Worm (Caenorhabditis elegans) whole organism, early embryonic: ENCODE results near the gene frpr-10.
A peak's percentile ranks its signal among the peaks of the same experiment; 100 is the strongest.

Source experiments
- B0310.2 ChIP-seq: sonication (generic microtip); optimal IDR thresholded peaks from 2 replicates; lab custom pipeline; 2016; ENCODE audit warnings: mild to moderate bottlenecking, missing genetic modification characterization, missing compliant biosample characterization
- F13C5.2 ChIP-seq: sonication (generic microtip); optimal IDR thresholded peaks from 2 replicates; lab custom pipeline; 2017; ENCODE audit warnings: mild to moderate bottlenecking, missing genetic modification characterization, inconsistent platforms, missing compliant biosample characterization
- aly-1 ChIP-seq: sonication (generic microtip); optimal IDR thresholded peaks from 2 replicates; lab custom pipeline; 2016; ENCODE audit warnings: missing genetic modification characterization, missing compliant biosample characterization
- ama-1 ChIP-seq: fragments of 150-350 bp; optimal IDR thresholded peaks from 2 replicates; lab custom pipeline; 2014
- ceh-13 ChIP-seq: fragments of 200-800 bp; sonication (Bioruptor generic); optimal IDR thresholded peaks from 2 replicates; lab custom pipeline; 2018; ENCODE audit warnings: mild to moderate bottlenecking, missing genetic modification characterization, missing compliant biosample characterization
- ceh-36 ChIP-seq: sonication (generic microtip); optimal IDR thresholded peaks from 2 replicates; lab custom pipeline; 2016; ENCODE audit warnings: missing genetic modification characterization, inconsistent platforms, missing compliant biosample characterization
- ets-7 ChIP-seq: sonication (generic microtip); optimal IDR thresholded peaks from 2 replicates; lab custom pipeline; 2016; ENCODE audit warnings: missing genotype, missing genetic modification characterization, missing compliant biosample characterization
- flt-1 ChIP-seq: fragments of 200-800 bp; sonication (Bioruptor generic); IDR thresholded peaks from 2 replicates; pipeline ENCODE4 v1.3.6; 2022; ENCODE audit warnings: missing genetic modification characterization, missing compliant biosample characterization
- hmbx-1 ChIP-seq: sonication (generic microtip); optimal IDR thresholded peaks from 2 replicates; lab custom pipeline; 2016; ENCODE audit warnings: mild to moderate bottlenecking, missing genetic modification characterization, missing compliant biosample characterization
- hmg-4 ChIP-seq: fragments of 200-800 bp; sonication (Bioruptor generic); optimal IDR thresholded peaks from 2 replicates; lab custom pipeline; 2018; ENCODE audit warnings: mild to moderate bottlenecking, missing genetic modification characterization, missing compliant biosample characterization
- hnd-1 ChIP-seq: sonication (generic microtip); optimal IDR thresholded peaks from 2 replicates; lab custom pipeline; 2016; ENCODE audit warnings: missing genetic modification characterization, missing compliant biosample characterization
- pes-1 ChIP-seq: fragments of 200-800 bp; sonication (Bioruptor generic); IDR thresholded peaks from 2 replicates; pipeline ENCODE4 v1.3.6; 2022; ENCODE audit warnings: missing genetic modification reagents, missing genetic modification characterization, missing compliant biosample characterization
- scrt-1 ChIP-seq: fragments of 200-800 bp; sonication (Bioruptor generic); IDR thresholded peaks from 2 replicates; pipeline ENCODE4 v1.3.6; 2022; ENCODE audit warnings: missing genetic modification characterization, missing compliant biosample characterization
- sea-1 ChIP-seq: fragments of 200-800 bp; sonication (Bioruptor generic); conservative IDR thresholded peaks from 2 replicates; pipeline ENCODE4 v1.3.6; 2022; ENCODE audit warnings: missing genetic modification characterization, missing compliant biosample characterization
- tbx-11 ChIP-seq: fragments of 200-800 bp; sonication (Bioruptor generic); IDR thresholded peaks from 2 replicates; pipeline ENCODE4 v1.3.6; 2022; ENCODE audit warnings: missing genetic modification characterization, missing compliant biosample characterization
- tbx-37 ChIP-seq: fragments of 200-800 bp; sonication (Bioruptor generic); conservative IDR thresholded peaks from 2 replicates; pipeline ENCODE4 v1.3.6; 2022; ENCODE audit warnings: missing genetic modification reagents, missing genetic modification characterization, missing compliant biosample characterization
- tra-4 ChIP-seq: sonication (generic microtip); optimal IDR thresholded peaks from 2 replicates; lab custom pipeline; 2017; ENCODE audit warnings: missing genetic modification characterization, missing compliant biosample characterization

Gene frpr-10

DNA sequence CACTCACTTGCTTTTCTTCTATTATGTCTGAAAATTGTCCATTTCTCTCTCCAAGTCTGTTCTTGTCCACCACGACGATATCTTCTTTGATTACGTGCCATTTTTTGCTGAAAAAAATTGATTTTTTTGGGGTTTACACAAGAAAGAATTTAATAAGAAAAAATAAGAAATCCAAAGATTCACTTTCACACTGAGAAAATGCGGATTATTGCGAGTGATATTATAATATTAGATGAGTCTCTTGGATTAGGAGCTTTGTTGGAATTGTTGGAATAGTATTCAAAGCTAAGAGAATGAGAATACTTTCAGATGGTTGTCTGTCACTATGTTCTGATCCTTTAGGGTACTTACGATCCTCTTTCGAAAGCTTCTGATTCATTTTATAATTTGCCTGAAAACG lies 18.8 kb upstream of the frpr-10 start, which contains the start of gene F20D12.7:
TSS of gene F20D12.7 (minus strand) at position 101 of the 400 bp plus-strand sequence.
- no peak for TF ChIP-seq flt-1 (GFP tag; lab: Robert Waterston, UW)
- TF ChIP-seq tbx-11 (GFP tag; lab: Robert Waterston, UW) = no peak
- TF ChIP-seq tbx-37 (GFP tag; lab: Robert Waterston, UW) = no peak
- TF ChIP-seq hmbx-1 = no peak
- no peak for TF ChIP-seq sea-1 (GFP tag; lab: Robert Waterston, UW)
- no peak for TF ChIP-seq aly-1
- no peak for TF ChIP-seq ets-7 (tag; lab: Kevin White, UChicago)
- TF ChIP-seq ama-1 (lab: Kevin White, UChicago) = no peak
- TF ChIP-seq ceh-36 (tag; lab: Kevin White, UChicago) = no peak
- no peak for TF ChIP-seq ceh-13 (GFP tag; lab: Kevin White, UChicago)
- TF ChIP-seq scrt-1 = no peak
- TF ChIP-seq pes-1 (GFP tag; lab: Robert Waterston, UW) = no peak
- TF ChIP-seq B0310.2 (tag; lab: Kevin White, UChicago) = no peak
- no peak for TF ChIP-seq tra-4 (tag; lab: Kevin White, UChicago)
- no peak for TF ChIP-seq hmg-4 (GFP tag; lab: Kevin White, UChicago)

DNA sequence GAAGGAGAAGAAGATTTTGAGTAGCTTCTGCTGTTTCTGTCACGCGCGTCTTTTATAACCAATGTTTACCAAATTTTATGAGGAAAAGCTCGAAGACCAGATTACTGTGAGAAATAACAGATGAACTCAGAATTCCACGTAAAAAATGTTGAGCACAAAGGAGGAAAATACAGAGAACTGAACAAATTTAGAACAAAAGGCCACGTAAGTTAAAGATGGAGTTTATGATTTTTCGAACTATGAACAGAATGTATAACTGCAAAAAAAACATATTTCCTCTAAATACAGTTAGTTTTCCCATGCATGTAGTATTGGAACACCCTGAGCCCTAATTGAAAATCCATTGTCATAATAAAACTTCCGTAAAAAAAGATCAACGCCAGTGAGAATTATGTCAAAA lies 16.7 kb upstream of the frpr-10 start, which contains the start of gene exc-9:
TSS of gene exc-9 (minus strand) at position 101 of the 400 bp plus-strand sequence.
- TF ChIP-seq flt-1 (GFP tag; lab: Robert Waterston, UW) = no peak
- no peak for TF ChIP-seq ceh-13 (GFP tag; lab: Kevin White, UChicago)
- no peak for TF ChIP-seq sea-1 (GFP tag; lab: Robert Waterston, UW)
- TF ChIP-seq F13C5.2 = no peak
- TF ChIP-seq tbx-11 (GFP tag; lab: Robert Waterston, UW) = no peak
- TF ChIP-seq pes-1 (GFP tag; lab: Robert Waterston, UW) = no peak
- no peak for TF ChIP-seq hmg-4 (GFP tag; lab: Kevin White, UChicago)
- no peak for TF ChIP-seq aly-1
- TF ChIP-seq hmbx-1 = no peak
- TF ChIP-seq B0310.2 (tag; lab: Kevin White, UChicago) = no peak
- TF ChIP-seq ceh-36 (tag; lab: Kevin White, UChicago) = no peak
- TF ChIP-seq ets-7 (tag; lab: Kevin White, UChicago) = no peak
- no peak for TF ChIP-seq tra-4 (tag; lab: Kevin White, UChicago)
- no peak for TF ChIP-seq hnd-1 (tag; lab: Kevin White, UChicago)

DNA sequence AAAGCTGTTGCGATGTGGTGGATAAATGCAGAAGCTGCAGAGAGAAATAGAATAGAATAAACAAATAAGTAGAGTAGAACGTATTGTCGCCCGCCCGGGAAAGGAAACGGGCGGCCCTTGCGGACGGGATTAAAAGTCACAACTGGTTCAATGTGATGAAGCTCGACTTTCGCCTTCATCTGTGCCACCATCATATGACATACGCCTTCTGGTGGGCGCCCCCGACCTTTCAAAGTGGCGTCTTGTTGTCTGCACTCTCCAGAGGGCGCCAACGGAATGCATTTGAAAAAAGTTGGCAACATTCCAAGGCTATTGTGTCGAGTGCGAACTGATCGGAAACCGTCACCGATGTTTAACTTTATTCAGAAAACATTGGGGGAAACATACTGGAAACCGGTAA lies 14.3 kb upstream of the frpr-10 start:
- TF ChIP-seq pes-1 (GFP tag; lab: Robert Waterston, UW) = no peak
- no peak for TF ChIP-seq ceh-36 (tag; lab: Kevin White, UChicago)
- TF ChIP-seq tra-4 (tag; lab: Kevin White, UChicago) = no peak
- no peak for TF ChIP-seq ets-7 (tag; lab: Kevin White, UChicago)
- TF ChIP-seq hmbx-1 = no peak
- no peak for TF ChIP-seq F13C5.2
- TF ChIP-seq ama-1 (lab: Kevin White, UChicago) = no peak
- no peak for TF ChIP-seq flt-1 (GFP tag; lab: Robert Waterston, UW)
- TF ChIP-seq tbx-11 (GFP tag; lab: Robert Waterston, UW) = no peak
- TF ChIP-seq sea-1 (GFP tag; lab: Robert Waterston, UW) = no peak
- no peak for TF ChIP-seq hmg-4 (GFP tag; lab: Kevin White, UChicago)
- no peak for TF ChIP-seq tbx-37 (GFP tag; lab: Robert Waterston, UW)
- no peak for TF ChIP-seq ceh-13 (GFP tag; lab: Kevin White, UChicago)
- TF ChIP-seq scrt-1 = no peak
- TF ChIP-seq aly-1 = no peak
- no peak for TF ChIP-seq B0310.2 (tag; lab: Kevin White, UChicago)
- TF ChIP-seq hnd-1 (tag; lab: Kevin White, UChicago) = no peak

DNA sequence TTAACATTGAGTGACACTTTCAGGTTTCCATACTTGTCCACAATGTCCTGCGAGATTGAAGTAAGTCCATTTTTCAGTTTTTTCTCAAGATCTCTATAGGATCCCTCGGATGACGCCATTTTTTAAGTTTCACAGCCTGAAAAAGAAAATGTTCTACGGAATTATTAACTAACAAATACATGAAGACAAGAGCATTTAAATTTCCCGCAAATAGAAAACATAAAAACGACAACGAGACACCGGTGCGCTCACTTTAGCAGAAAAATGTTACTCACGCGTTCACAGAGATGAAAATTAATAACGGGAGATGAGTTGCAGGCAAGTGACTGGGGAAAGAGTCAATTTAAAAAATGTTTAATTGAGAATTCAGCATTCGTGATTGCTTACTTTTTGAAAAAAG lies 11.1 kb upstream of the frpr-10 start, which contains the start of gene czw-1:
TSS of gene czw-1 (minus strand) at position 369 of the 400 bp plus-strand sequence.
- TF ChIP-seq ets-7 (tag; lab: Kevin White, UChicago) = no peak
- no peak for TF ChIP-seq ceh-36 (tag; lab: Kevin White, UChicago)
- no peak for TF ChIP-seq hmg-4 (GFP tag; lab: Kevin White, UChicago)
- no peak for TF ChIP-seq F13C5.2
- no peak for TF ChIP-seq ama-1 (lab: Kevin White, UChicago)
- no peak for TF ChIP-seq scrt-1
- no peak for TF ChIP-seq tra-4 (tag; lab: Kevin White, UChicago)
- no peak for TF ChIP-seq B0310.2 (tag; lab: Kevin White, UChicago)
- TF ChIP-seq flt-1 (GFP tag; lab: Robert Waterston, UW) = no peak

DNA sequence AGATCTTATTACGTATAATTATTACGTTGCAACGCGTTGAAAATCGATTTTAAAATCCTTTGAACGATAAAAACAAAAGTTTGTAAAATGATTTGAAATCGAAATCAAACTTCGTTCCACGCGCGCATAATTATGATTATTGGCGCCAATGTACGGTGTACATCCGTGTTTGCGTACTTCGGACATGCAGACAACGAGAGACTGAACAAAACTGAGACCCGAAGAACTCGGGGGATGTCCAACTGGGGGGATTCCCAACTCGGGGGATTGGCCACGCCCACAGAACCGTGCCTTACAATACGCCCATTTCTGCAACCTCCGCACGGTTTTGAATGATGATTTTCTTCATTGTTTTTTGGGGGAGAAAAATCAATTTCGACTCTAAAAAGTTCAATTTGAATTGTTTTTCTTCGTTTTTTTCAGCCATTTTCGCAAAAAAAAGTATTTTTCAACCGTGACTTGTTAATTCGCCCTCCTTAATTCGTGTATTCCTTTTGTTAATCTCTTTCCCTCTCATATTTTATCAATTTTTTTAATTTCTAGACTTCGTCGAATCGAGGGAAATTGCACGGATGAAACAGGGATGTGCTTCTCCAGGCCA lies 10.6 kb upstream of the frpr-10 start, which contains the start of gene F20D12.12:
TSS of gene F20D12.12 (plus strand) at position 542 of the 601 bp plus-strand sequence.
- TF ChIP-seq tbx-37 (GFP tag; lab: Robert Waterston, UW) (peak; percentile 54; the same call in 1 of the 2 replicates), flt-1 (GFP tag; lab: Robert Waterston, UW) (peak; percentile 30; the same call in 1 of the 2 replicates), sea-1 (GFP tag; lab: Robert Waterston, UW) (0 out of 2 replicates have a peak, but pooled peaks have one; percentile 37), F13C5.2 (peak; percentile 44), scrt-1 (0 out of 2 replicates have a peak, but pooled peaks have one; percentile 57), tbx-11 (GFP tag; lab: Robert Waterston, UW) (peak; percentile 50; the same call in 1 of the 2 replicates), pes-1 (GFP tag; lab: Robert Waterston, UW) (peak; percentile 77), hmg-4 (GFP tag; lab: Kevin White, UChicago) (peak; percentile 40)

DNA sequence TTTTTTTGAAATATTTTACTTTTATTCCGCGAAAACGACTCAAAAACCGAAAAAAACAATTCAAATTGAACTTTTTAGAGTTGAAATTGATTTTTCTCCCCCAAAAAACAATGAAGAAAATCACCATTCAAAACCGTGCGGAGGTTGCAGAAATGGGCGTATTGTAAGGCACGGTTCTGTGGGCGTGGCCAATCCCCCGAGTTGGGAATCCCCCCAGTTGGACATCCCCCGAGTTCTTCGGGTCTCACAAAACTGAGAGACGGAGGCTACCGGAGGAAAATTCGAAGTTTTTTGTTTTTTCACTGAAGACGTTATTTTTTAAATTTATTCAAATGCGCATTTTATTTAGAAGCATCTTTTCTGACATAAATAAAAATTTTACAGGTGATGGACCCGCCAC lies 9.3 kb upstream of the frpr-10 start, which contains the start of gene mcm-3AP:
TSS of gene mcm-3AP (plus strand) at position 383 of the 400 bp plus-strand sequence.
- TF ChIP-seq scrt-1 (0 out of 2 replicates have a peak, but pooled peaks have one; percentile 37), sea-1 (GFP tag; lab: Robert Waterston, UW) (peak; percentile 78), pes-1 (GFP tag; lab: Robert Waterston, UW) (peak; percentile 79), tbx-37 (GFP tag; lab: Robert Waterston, UW) (peak; percentile 72)

DNA sequence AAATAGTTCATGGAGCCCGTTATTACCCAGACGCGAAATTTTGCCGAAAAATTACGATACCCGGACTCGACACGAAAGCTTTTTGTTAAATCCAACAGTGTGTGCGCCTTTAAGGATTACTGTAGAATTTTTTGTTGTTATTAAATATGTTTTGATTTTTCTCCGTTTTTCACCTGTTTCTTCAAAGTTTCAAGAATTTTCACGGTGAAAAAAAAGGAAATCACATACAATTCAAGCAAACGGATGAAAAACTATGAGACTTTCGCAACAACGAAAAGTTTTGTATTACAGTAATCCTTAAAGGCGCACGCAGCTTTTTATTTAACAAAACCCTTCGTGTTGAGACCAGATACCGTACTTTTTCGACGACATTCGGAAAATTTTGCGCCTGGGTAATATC lies 3.6 kb upstream of the frpr-10 start:
- no peak for TF ChIP-seq hnd-1 (tag; lab: Kevin White, UChicago)
- TF ChIP-seq aly-1 = no peak
- no peak for TF ChIP-seq ceh-13 (GFP tag; lab: Kevin White, UChicago)
- no peak for TF ChIP-seq hmg-4 (GFP tag; lab: Kevin White, UChicago)
- TF ChIP-seq F13C5.2 = no peak
- no peak for TF ChIP-seq flt-1 (GFP tag; lab: Robert Waterston, UW)
- TF ChIP-seq scrt-1 = no peak
- no peak for TF ChIP-seq pes-1 (GFP tag; lab: Robert Waterston, UW)
- TF ChIP-seq tra-4 (tag; lab: Kevin White, UChicago) = no peak
- no peak for TF ChIP-seq ets-7 (tag; lab: Kevin White, UChicago)
- TF ChIP-seq tbx-37 (GFP tag; lab: Robert Waterston, UW) = no peak
- TF ChIP-seq B0310.2 (tag; lab: Kevin White, UChicago) = no peak
- TF ChIP-seq hmbx-1 = no peak
- TF ChIP-seq ama-1 (lab: Kevin White, UChicago) = no peak
